Worm (Caenorhabditis elegans) whole organism, young adult: ENCODE measurements around the gene fbxa-208.

Source experiments
- attf-3 ChIP-seq: fragments of 200-800 bp; sonication (Bioruptor generic); conservative IDR thresholded peaks from 2 replicates; pipeline ENCODE4 v1.3.6; 2022; ENCODE audit warnings: missing genetic modification reagents, missing genetic modification characterization, missing compliant biosample characterization
- unc-130 ChIP-seq: sonication (generic microtip); optimal IDR thresholded peaks from 2 replicates; lab custom pipeline; 2016; ENCODE audit warnings: missing genetic modification reagents, missing genetic modification characterization, missing compliant biosample characterization

ce11 chrIII:1221995-1222394, 34.6 kb upstream of the fbxa-208 start:
- no peak for TF ChIP-seq attf-3
- no peak for TF ChIP-seq unc-130 (GFP tag; lab: Kevin White, UChicago)
